Worm (Caenorhabditis elegans): ENCODE measurements around the gene dyf-18.

Gene dyf-18

ce11 chrIV:11809708-11810114 is 8.7 kb upstream of the dyf-18 start:
- TF ChIP-seq attf-3 (GFP tag; conservative IDR thresholded peaks at IDR 0.05), result no peak
- no peak for TF ChIP-seq Y56A3A.18 (GFP tag; IDR thresholded peaks at IDR 0.05)
- no peak for TF ChIP-seq lsl-1 (GFP tag; optimal IDR thresholded peaks at IDR 0.05)
- no peak for TF ChIP-seq ztf-28 (GFP tag; IDR thresholded peaks at IDR 0.05)
- TF ChIP-seq repo-1 (tag; optimal IDR thresholded peaks at IDR 0.05), result no peak
- TF ChIP-seq lir-1 (GFP tag; conservative IDR thresholded peaks at IDR 0.05), result no peak
- no peak for TF ChIP-seq ceh-100 (GFP tag; IDR thresholded peaks at IDR 0.05)
- no peak for TF ChIP-seq madf-6 (GFP tag; IDR thresholded peaks at IDR 0.05)
- no peak for TF ChIP-seq unc-130 (GFP tag; optimal IDR thresholded peaks at IDR 0.05)
- TF ChIP-seq bed-1 (GFP tag; IDR thresholded peaks at IDR 0.05), result no peak
- 0 out of 2 replicates have a peak, but pooled peaks have one; percentile 3 for TF ChIP-seq egrh-3 (GFP tag; IDR thresholded peaks at IDR 0.05)
- TF ChIP-seq C17E4.6 (GFP tag; IDR thresholded peaks at IDR 0.05), result no peak
- no peak for TF ChIP-seq D2030.7 (GFP tag; IDR thresholded peaks at IDR 0.05)
- no peak; the same call in 1 of the 2 replicates for TF ChIP-seq mcd-1 (GFP tag; IDR thresholded peaks at IDR 0.05)
- TF ChIP-seq xnd-1 (tag; optimal IDR thresholded peaks at IDR 0.05), result no peak
- no peak for TF ChIP-seq lsy-27 (tag; optimal IDR thresholded peaks at IDR 0.05; ENCODE audit: borderline replicate concordance, insufficient read depth)
- no peak for TF ChIP-seq F49E8.2 (tag; optimal IDR thresholded peaks at IDR 0.05; ENCODE audit: insufficient read depth)
- no peak for TF ChIP-seq ccch-3 (GFP tag; optimal IDR thresholded peaks at IDR 0.05)
- TF ChIP-seq T07F8.4 (tag; optimal IDR thresholded peaks at IDR 0.05), result no peak
- TF ChIP-seq nhr-80 (tag; optimal IDR thresholded peaks at IDR 0.05), result peak; percentile 21
- TF ChIP-seq egl-18 (GFP tag; IDR thresholded peaks at IDR 0.05), result no peak
- TF ChIP-seq akir-1 (GFP tag; optimal IDR thresholded peaks at IDR 0.05), result no peak
- no peak for TF ChIP-seq attf-6 (GFP tag; IDR thresholded peaks at IDR 0.05)
- peak; percentile 49 for TF ChIP-seq ztf-26 (tag; optimal IDR thresholded peaks at IDR 0.05)
- TF ChIP-seq ceh-40 (GFP tag; IDR thresholded peaks at IDR 0.05), result no peak
- TF ChIP-seq sea-2 (GFP tag; IDR thresholded peaks at IDR 0.05), result no peak
- TF ChIP-seq F10E7.11 (tag; optimal IDR thresholded peaks at IDR 0.05), result no peak
- TF ChIP-seq zfh-2 (GFP tag; conservative IDR thresholded peaks at IDR 0.05), result no peak; the same call in 1 of the 2 replicates
- TF ChIP-seq F23B12.7 (tag; optimal IDR thresholded peaks at IDR 0.05; ENCODE audit: insufficient read depth), result peak; percentile 24
- no peak for TF ChIP-seq sptf-2 (GFP tag; optimal IDR thresholded peaks at IDR 0.05)
- TF ChIP-seq Y79H2A.3 (GFP tag; conservative IDR thresholded peaks at IDR 0.05), result no peak
- peak; percentile 40 for TF ChIP-seq ZK185.1 (tag; optimal IDR thresholded peaks at IDR 0.05; ENCODE audit: poor library complexity, severe bottlenecking)
- TF ChIP-seq madf-10 (tag; optimal IDR thresholded peaks at IDR 0.05), result peak; percentile 40
- TF ChIP-seq F55B11.4 (tag; optimal IDR thresholded peaks at IDR 0.05; ENCODE audit: borderline replicate concordance, insufficient read depth), result no peak
- TF ChIP-seq mel-28 (tag; optimal IDR thresholded peaks at IDR 0.05; ENCODE audit: borderline replicate concordance), result no peak
- TF ChIP-seq dox-1 (GFP tag; IDR thresholded peaks at IDR 0.05), result no peak
- peak; percentile 20 for TF ChIP-seq atf-7 (tag; optimal IDR thresholded peaks at IDR 0.05)
- no peak for TF ChIP-seq Y53F4B.3 (GFP tag; IDR thresholded peaks at IDR 0.05)
- TF ChIP-seq dpl-1 (GFP tag; optimal IDR thresholded peaks at IDR 0.05), result no peak
- TF ChIP-seq unc-62 (GFP tag; optimal IDR thresholded peaks at IDR 0.05), result no peak
- no peak for TF ChIP-seq aptf-3 (GFP tag; IDR thresholded peaks at IDR 0.05)
- no peak for TF ChIP-seq bed-2 (GFP tag; IDR thresholded peaks at IDR 0.05)
- TF ChIP-seq T26A5.8 (tag; optimal IDR thresholded peaks at IDR 0.05), result no peak
- no peak for TF ChIP-seq ztf-6 (GFP tag; IDR thresholded peaks at IDR 0.05)
- no peak for TF ChIP-seq dpff-1 (tag; optimal IDR thresholded peaks at IDR 0.05)
- TF ChIP-seq nhr-179 (tag; optimal IDR thresholded peaks at IDR 0.05), result no peak
- 0 out of 2 replicates have a peak, but pooled peaks have one; percentile 15 for TF ChIP-seq C06A6.2 (GFP tag; conservative IDR thresholded peaks at IDR 0.05)
- no peak for TF ChIP-seq aptf-2 (GFP tag; conservative IDR thresholded peaks at IDR 0.05)
- TF ChIP-seq pha-4 (tag; optimal IDR thresholded peaks at IDR 0.05), result no peak
